Worm (Caenorhabditis elegans): ENCODE measurements around the gene C33D3.3.

- TF ChIP-seq fkh-10 (GFP tag; optimal IDR thresholded peaks at IDR 0.05) (no peak), ama-1 (optimal IDR thresholded peaks at IDR 0.05) (no peak), C08G9.2 (tag; optimal IDR thresholded peaks at IDR 0.05) (no peak), gmeb-2 (tag; optimal IDR thresholded peaks at IDR 0.05) (no peak), sox-4 (tag; optimal IDR thresholded peaks at IDR 0.05) (no peak), ets-4 (tag; optimal IDR thresholded peaks at IDR 0.05) (no peak), dmd-4 (tag; optimal IDR thresholded peaks at IDR 0.05; ENCODE audit: borderline replicate concordance) (no peak)
Observed at ce11 chrX:10476573-10476972, 8.6 kb upstream of the C33D3.3 start, which contains the start of gene C39B10.7.
